2 worm cellular contexts compared by ENCODE assay signal in the genomic region with DNA sequence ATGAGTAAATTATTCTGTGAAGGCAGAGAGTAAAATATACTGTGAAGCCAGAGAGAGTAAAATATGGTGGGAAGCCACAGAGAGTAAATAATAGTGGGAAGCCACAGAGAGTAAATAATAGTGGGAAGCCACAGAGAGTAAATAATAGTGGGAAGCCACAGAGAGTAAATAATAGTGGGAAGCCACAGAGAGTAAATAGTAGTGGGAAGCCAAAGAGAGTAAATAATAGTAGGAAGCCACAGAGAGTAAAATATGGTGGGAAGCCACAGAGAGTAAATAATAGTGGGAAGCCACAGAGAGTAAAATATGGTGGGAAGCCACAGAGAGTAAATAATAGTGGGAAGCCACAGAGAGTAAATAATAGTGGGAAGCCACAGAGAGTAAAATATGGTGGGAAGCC.
TF ChIP-seq lines count a peak whose summit lies in the region.

No protein-coding gene starts in this region.

TF ChIP-seq in whole organism, early embryonic, 17 proteins besides CTCF, POLR2A, EP300 and RAD21:
- TF ChIP-seq ets-7 (tag; optimal IDR thresholded peaks at IDR 0.05; lab: Kevin White, UChicago) (peak; percentile 45), hmbx-1 (tag; optimal IDR thresholded peaks at IDR 0.05; lab: Kevin White, UChicago) (peak; percentile 5)
TF ChIP-seq in whole organism, early embryonic: peak in this region for 2; not testable (repeated sequence) for 15.

TF ChIP-seq in whole organism, late embryonic, 69 proteins besides CTCF, POLR2A, EP300 and RAD21:
- TF ChIP-seq fkh-6 (tag; optimal IDR thresholded peaks at IDR 0.05; lab: Kevin White, UChicago) (peak; percentile 26), F13H6.1 (tag; optimal IDR thresholded peaks at IDR 0.05; lab: Kevin White, UChicago) (peak; percentile 52), hlh-8 (tag; optimal IDR thresholded peaks at IDR 0.05; lab: Kevin White, UChicago) (peak; percentile 30), ceh-34 (tag; optimal IDR thresholded peaks at IDR 0.05; lab: Kevin White, UChicago) (peak; percentile 5), madf-2 (tag; optimal IDR thresholded peaks at IDR 0.05; lab: Kevin White, UChicago) (peak; percentile 57), mec-3 (tag; optimal IDR thresholded peaks at IDR 0.05; lab: Kevin White, UChicago; ENCODE audit: borderline replicate concordance) (peak; percentile 16), elt-4 (tag; optimal IDR thresholded peaks at IDR 0.05; lab: Kevin White, UChicago) (peak; percentile 88), hlh-6 (tag; optimal IDR thresholded peaks at IDR 0.05; lab: Kevin White, UChicago) (peak; percentile 2), tbx-2 (tag; optimal IDR thresholded peaks at IDR 0.05; lab: Kevin White, UChicago) (peak; percentile 37), sdc-2 (tag; optimal IDR thresholded peaks at IDR 0.05; lab: Kevin White, UChicago) (peak; percentile 22)
